Fruit fly (Drosophila melanogaster) whole organism, prepupa: ENCODE measurements around the gene mRpS11.
A peak's percentile ranks its signal among the peaks of the same experiment; 100 is the strongest.

ENCODE experiments used
- Blimp-1 ChIP-seq: fragments of 200-800 bp; sonication (Bioruptor generic); optimal IDR thresholded peaks from 3 replicates; lab custom pipeline; 2017; ENCODE audit warnings: missing biosample characterization, missing genetic modification characterization, mild to moderate bottlenecking, moderate library complexity, missing genetic modification reagents
- CG11762 ChIP-seq: fragments of 200-800 bp; sonication (Bioruptor generic); optimal IDR thresholded peaks from 3 replicates; lab custom pipeline; 2016; ENCODE audit warnings: missing biosample characterization, missing genetic modification characterization; ENCODE audit not compliant: insufficient read depth
- CG31627 ChIP-seq: fragments of 200-800 bp; sonication (Bioruptor generic); optimal IDR thresholded peaks from 3 replicates; lab custom pipeline; 2016; ENCODE audit warnings: missing biosample characterization, missing genetic modification characterization
- CG34406 ChIP-seq: fragments of 200-800 bp; sonication (Bioruptor generic); optimal IDR thresholded peaks from 3 replicates; lab custom pipeline; 2016; ENCODE audit warnings: missing biosample characterization, missing genetic modification characterization
- CG3919 ChIP-seq: fragments of 200-800 bp; sonication (Bioruptor generic); optimal IDR thresholded peaks from 3 replicates; lab custom pipeline; 2016; ENCODE audit warnings: missing biosample characterization, missing genetic modification characterization
- CG4318 ChIP-seq: fragments of 200-800 bp; sonication (Bioruptor generic); optimal IDR thresholded peaks from 3 replicates; lab custom pipeline; 2017; ENCODE audit warnings: missing biosample characterization, mild to moderate bottlenecking, missing genetic modification characterization
- CG6808 ChIP-seq: fragments of 200-800 bp; sonication (Bioruptor generic); optimal IDR thresholded peaks from 3 replicates; lab custom pipeline; 2017; ENCODE audit warnings: missing biosample characterization, missing genetic modification characterization, mild to moderate bottlenecking, moderate library complexity, missing genetic modification reagents
- CG7368 ChIP-seq: fragments of 200-800 bp; sonication (Bioruptor generic); optimal IDR thresholded peaks from 3 replicates; lab custom pipeline; 2016; ENCODE audit warnings: missing biosample characterization, missing genetic modification characterization
- CG8119 ChIP-seq: fragments of 200-800 bp; sonication (Bioruptor generic); IDR thresholded peaks from 3 replicates; pipeline ENCODE4 v1.3.6; 2022; ENCODE audit warnings: missing biosample characterization, missing genetic modification characterization
- CG8319 ChIP-seq: fragments of 200-800 bp; sonication (Bioruptor generic); optimal IDR thresholded peaks from 3 replicates; lab custom pipeline; 2016; ENCODE audit warnings: missing biosample characterization, missing genetic modification characterization
- CG8632 ChIP-seq: fragments of 200-800 bp; sonication (Bioruptor generic); optimal IDR thresholded peaks from 3 replicates; lab custom pipeline; 2016; ENCODE audit warnings: missing biosample characterization, missing genetic modification characterization
- CG9139 ChIP-seq: fragments of 200-800 bp; sonication (Bioruptor generic); optimal IDR thresholded peaks from 3 replicates; lab custom pipeline; 2017; ENCODE audit warnings: missing biosample characterization, mild to moderate bottlenecking, missing genetic modification characterization
- Eip75B ChIP-seq: fragments of 200-800 bp; sonication (Bioruptor generic); optimal IDR thresholded peaks from 3 replicates; lab custom pipeline; 2016; ENCODE audit warnings: missing biosample characterization, missing genetic modification characterization
- Eip78C ChIP-seq: fragments of 200-800 bp; sonication (Bioruptor generic); peaks from one replicate; lab custom pipeline; 2016; ENCODE audit warnings: missing biosample characterization, missing genetic modification characterization
- Eip93F ChIP-seq: fragments of 200-800 bp; sonication (Bioruptor generic); optimal IDR thresholded peaks from 2 replicates; lab custom pipeline; 2016; ENCODE audit warnings: missing biosample characterization, mild to moderate bottlenecking, missing genetic modification characterization
- Ets21C ChIP-seq: fragments of 200-800 bp; sonication (Bioruptor generic); optimal IDR thresholded peaks from 3 replicates; lab custom pipeline; 2016; ENCODE audit warnings: missing biosample characterization, missing genetic modification characterization
- Ets96B ChIP-seq: fragments of 200-800 bp; optimal IDR thresholded peaks from 2 replicates; lab custom pipeline; 2019; ENCODE audit warnings: missing biosample characterization, mild to moderate bottlenecking, missing genetic modification characterization, moderate library complexity
- Hr38 ChIP-seq: sonication (Bioruptor generic); optimal IDR thresholded peaks from 2 replicates; lab custom pipeline; 2016; ENCODE audit warnings: missing biosample characterization, missing genetic modification characterization
- Hr39 ChIP-seq: fragments of 200-800 bp; sonication (Bioruptor generic); optimal IDR thresholded peaks from 2 replicates; lab custom pipeline; 2016; ENCODE audit warnings: missing biosample characterization, missing genetic modification characterization
- Lpt ChIP-seq: fragments of 200-800 bp; sonication (Bioruptor generic); optimal IDR thresholded peaks from 3 replicates; lab custom pipeline; 2016; ENCODE audit warnings: missing biosample characterization, missing genetic modification characterization
- Met ChIP-seq: fragments of 200-800 bp; sonication (Bioruptor generic); optimal IDR thresholded peaks from 3 replicates; lab custom pipeline; 2016; ENCODE audit warnings: missing biosample characterization, missing genetic modification characterization
- OdsH ChIP-seq: fragments of 200-800 bp; sonication (Bioruptor generic); optimal IDR thresholded peaks from 3 replicates; lab custom pipeline; 2016; ENCODE audit warnings: missing biosample characterization, missing genetic modification characterization
- Smox ChIP-seq: fragments of 200-800 bp; sonication (Bioruptor generic); optimal IDR thresholded peaks from 3 replicates; lab custom pipeline; 2016; ENCODE audit warnings: missing biosample characterization, missing genetic modification characterization
- Sox102F ChIP-seq: fragments of 200-800 bp; sonication (Bioruptor generic); optimal IDR thresholded peaks from 2 replicates; lab custom pipeline; 2016; ENCODE audit warnings: missing biosample characterization, mild to moderate bottlenecking, missing genetic modification characterization
- Sox14 ChIP-seq: fragments of 200-800 bp; sonication (Bioruptor generic); optimal IDR thresholded peaks from 3 replicates; lab custom pipeline; 2016; ENCODE audit warnings: missing biosample characterization, missing genetic modification characterization
- acj6 ChIP-seq: fragments of 200-800 bp; sonication (Bioruptor generic); optimal IDR thresholded peaks from 3 replicates; lab custom pipeline; 2016; ENCODE audit warnings: missing biosample characterization, missing genetic modification characterization
- dac ChIP-seq: fragments of 200-800 bp; sonication (Bioruptor generic); optimal IDR thresholded peaks from 2 replicates; lab custom pipeline; 2017; ENCODE audit warnings: missing biosample characterization, mild to moderate bottlenecking, missing genetic modification characterization
- dsx ChIP-seq: fragments of 200-800 bp; optimal IDR thresholded peaks from 3 replicates; lab custom pipeline; 2019; ENCODE audit warnings: missing biosample characterization, mild to moderate bottlenecking, missing genetic modification characterization, moderate library complexity; ENCODE audit not compliant: poor library complexity, severe bottlenecking
- esn ChIP-seq: fragments of 200-800 bp; sonication (Bioruptor generic); optimal IDR thresholded peaks from 2 replicates; lab custom pipeline; 2016; ENCODE audit warnings: missing biosample characterization, mild to moderate bottlenecking, missing genetic modification characterization, moderate library complexity
- fd59A ChIP-seq: fragments of 200-800 bp; sonication (Bioruptor generic); optimal IDR thresholded peaks from 2 replicates; lab custom pipeline; 2017; ENCODE audit warnings: missing biosample characterization, mild to moderate bottlenecking, missing genetic modification characterization, missing genetic modification reagents
- fkh ChIP-seq: fragments of 200-800 bp; sonication (Bioruptor generic); optimal IDR thresholded peaks from 3 replicates; lab custom pipeline; 2017; ENCODE audit warnings: missing biosample characterization, mild to moderate bottlenecking, missing genetic modification characterization, moderate library complexity
- net ChIP-seq: fragments of 200-800 bp; sonication (Bioruptor generic); optimal IDR thresholded peaks from 3 replicates; lab custom pipeline; 2016; ENCODE audit warnings: missing biosample characterization, missing genetic modification characterization
- pdm3 ChIP-seq: fragments of 200-800 bp; sonication (Bioruptor generic); optimal IDR thresholded peaks from 3 replicates; lab custom pipeline; 2016; ENCODE audit warnings: missing biosample characterization, missing genetic modification characterization
- spab ChIP-seq: fragments of 200-800 bp; sonication (Bioruptor generic); optimal IDR thresholded peaks from 2 replicates; lab custom pipeline; 2017; ENCODE audit warnings: missing biosample characterization, mild to moderate bottlenecking, missing genetic modification characterization, missing genetic modification reagents
- svp ChIP-seq: fragments of 200-800 bp; sonication (Bioruptor generic); peaks from one replicate; lab custom pipeline; 2016; ENCODE audit warnings: missing biosample characterization, missing genetic modification characterization
- vri ChIP-seq: fragments of 200-800 bp; sonication (Bioruptor generic); optimal IDR thresholded peaks from 3 replicates; lab custom pipeline; 2016; ENCODE audit warnings: missing biosample characterization, mild to moderate bottlenecking, missing genetic modification characterization

mRpS11 gene

dm6 chr3R:17072526-17073114 lies at the start of gene mRpS11, which contains the start of gene Ns1 (continued):
- TF ChIP-seq CG8119 (GFP tag; lab: Robert Waterston, UW) (no peak), svp (GFP tag; lab: Kevin White, UChicago) (peak; percentile 67), dac (GFP tag; lab: Kevin White, UChicago) (no peak), CG8319 (no peak), CG7368 (no peak), dsx (no peak), Hr39 (no peak), Ets21C (GFP tag; lab: Kevin White, UChicago) (no peak)

- TF ChIP-seq Ets96B (tag; lab: Kevin White, UChicago) (no peak), Eip93F (GFP tag; lab: Kevin White, UChicago) (no peak), CG34406 (GFP tag; lab: Kevin White, UChicago) (no peak), CG8319 (no peak), CG11762 (GFP tag; lab: Kevin White, UChicago) (no peak), fkh (no peak), OdsH (GFP tag; lab: Kevin White, UChicago) (no peak), pdm3 (GFP tag; lab: Kevin White, UChicago) (no peak), CG31627 (GFP tag; lab: Kevin White, UChicago) (no peak), Eip75B (GFP tag; lab: Kevin White, UChicago) (no peak), dsx (no peak), acj6 (GFP tag; lab: Kevin White, UChicago) (no peak), vri (GFP tag; lab: Kevin White, UChicago) (no peak), CG3919 (GFP tag; lab: Kevin White, UChicago) (no peak), spab (GFP tag; lab: Kevin White, UChicago) (no peak)
Measured at dm6 chr3R:17028393-17028792, 44.1 kb upstream of the mRpS11 start, which contains the start of gene CG5225. TSS of gene CG5225 (plus strand) at chr3R:17028693.

- peak; percentile 12 for TF ChIP-seq CG7368
- TF ChIP-seq Sox102F (GFP tag; lab: Kevin White, UChicago) = no peak
Measured at dm6 chr3R:17029796-17030195, 42.7 kb upstream of the mRpS11 start.

- TF ChIP-seq svp (GFP tag; lab: Kevin White, UChicago) (no peak), Hr38 (no peak), OdsH (GFP tag; lab: Kevin White, UChicago) (no peak), Blimp-1 (GFP tag; lab: Kevin White, UChicago) (no peak), Smox (GFP tag; lab: Kevin White, UChicago) (no peak), CG4318 (GFP tag; lab: Kevin White, UChicago) (no peak), fd59A (GFP tag; lab: Kevin White, UChicago) (no peak), CG8632 (GFP tag; lab: Kevin White, UChicago) (no peak)
Measured at dm6 chr3R:17031502-17031901, 41.0 kb upstream of the mRpS11 start, which contains the start of gene CG31268. TSS of gene CG31268 (plus strand) at chr3R:17031802.

- TF ChIP-seq Eip78C (no peak), Met (GFP tag; lab: Kevin White, UChicago) (no peak), pdm3 (GFP tag; lab: Kevin White, UChicago) (no peak), CG34406 (GFP tag; lab: Kevin White, UChicago) (no peak), vri (GFP tag; lab: Kevin White, UChicago) (no peak), Sox102F (GFP tag; lab: Kevin White, UChicago) (no peak), Sox14 (GFP tag; lab: Kevin White, UChicago) (no peak), Lpt (GFP tag; lab: Kevin White, UChicago) (no peak), CG9139 (GFP tag; lab: Kevin White, UChicago) (no peak), esn (GFP tag; lab: Kevin White, UChicago) (no peak), net (GFP tag; lab: Kevin White, UChicago) (no peak), Hr39 (no peak), CG8319 (no peak), dac (GFP tag; lab: Kevin White, UChicago) (no peak), CG6808 (GFP tag; lab: Kevin White, UChicago) (no peak), CG3919 (GFP tag; lab: Kevin White, UChicago) (no peak), CG11762 (GFP tag; lab: Kevin White, UChicago) (no peak)
Measured at dm6 chr3R:17035945-17036344, 36.6 kb upstream of the mRpS11 start, which contains the start of gene CG4009. TSS of gene CG4009 (minus strand) at chr3R:17036045.
